Worm (Caenorhabditis elegans) whole organism, L3 larva: ENCODE measurements around the gene srj-42.

Experiments used
- ama-1 ChIP-seq: fragments of 150-350 bp; optimal IDR thresholded peaks from 2 replicates; lab custom pipeline; 2018
- elt-3 ChIP-seq, 3 experiments: fragments of 150-350 bp in 1 of 3; sonication (generic microtip) in 2 of 3; optimal IDR thresholded peaks; 2 replicates in 2 of 3; 4 replicates in 1 of 3; lab custom pipeline; 2014 to 2017; ENCODE audit warnings: missing biosample characterization in 3 of 3, missing genetic modification characterization in 3 of 3
- lin-39 ChIP-seq: fragments of 150-350 bp; optimal IDR thresholded peaks from 2 replicates; lab custom pipeline; 2018; ENCODE audit warnings: missing biosample characterization, missing genetic modification reagents, missing genetic modification characterization

- TF ChIP-seq ama-1 (lab: Kevin White, UChicago) (no peak), elt-3 (tag; optimal IDR thresholded peaks at IDR 0.05; lab: Kevin White, UChicago) (no peak), lin-39 (tag; lab: Kevin White, UChicago) (no peak)
Measured at ce11 chrIV:15202923-15203322, 49.1 kb downstream of the srj-42 start, which contains the start of gene sra-30.
